Fruit fly (Drosophila melanogaster) whole organism, prepupa: ENCODE data around the gene CG8260.

Experiments
- CG10631 ChIP-seq: fragments of 200-800 bp; sonication (Bioruptor generic); optimal IDR thresholded peaks from 2 replicates; lab custom pipeline; 2016; ENCODE audit warnings: missing biosample characterization, missing genetic modification characterization
- salr ChIP-seq, 2 experiments: fragments of 200-800 bp; sonication (Bioruptor generic); optimal IDR thresholded peaks; 3 replicates each; lab custom pipeline; 2016 to 2018; ENCODE audit warnings: missing biosample characterization in 2 of 2, missing genetic modification characterization in 2 of 2, mild to moderate bottlenecking in 1 of 2

- TF ChIP-seq salr (GFP tag; optimal IDR thresholded peaks at IDR 0.05; lab: Kevin White, UChicago) (no peak), CG10631 (GFP tag; lab: Kevin White, UChicago) (no peak)
These were observed 2.6 kb downstream of the CG8260 start for dm6 chrX:15758692-15759240.
